Fruit fly (Drosophila melanogaster) whole organism, adult: ENCODE data around the gene Nprl3.
A peak's percentile ranks its signal among the peaks of the same experiment; 100 is the strongest.

Source experiments
- CG11617 ChIP-seq: fragments of 200-800 bp; sonication (Bioruptor generic); optimal IDR thresholded peaks from 2 replicates; lab custom pipeline; 2017; ENCODE audit warnings: mild to moderate bottlenecking, missing biosample characterization, missing genetic modification reagents, missing genetic modification characterization
- CG12768 ChIP-seq: fragments of 200-800 bp; sonication (Bioruptor generic); optimal IDR thresholded peaks from 2 replicates; lab custom pipeline; 2017; ENCODE audit warnings: missing biosample characterization, missing genetic modification characterization, mild to moderate bottlenecking, moderate library complexity, missing genetic modification reagents
- CG14711 ChIP-seq: fragments of 200-800 bp; sonication (Bioruptor generic); optimal IDR thresholded peaks from 2 replicates; lab custom pipeline; 2018; ENCODE audit warnings: missing biosample characterization, mild to moderate bottlenecking, missing genetic modification characterization, moderate library complexity
- CG1620 ChIP-seq: fragments of 200-800 bp; sonication (Bioruptor generic); optimal IDR thresholded peaks from 2 replicates; lab custom pipeline; 2016; ENCODE audit warnings: missing biosample characterization, missing genetic modification characterization
- CG33017 ChIP-seq: fragments of 200-800 bp; sonication (Bioruptor generic); optimal IDR thresholded peaks from 2 replicates; lab custom pipeline; 2018; ENCODE audit warnings: missing biosample characterization, mild to moderate bottlenecking, missing genetic modification characterization, moderate library complexity
- CG5204 ChIP-seq: fragments of 200-800 bp; sonication (Bioruptor generic); optimal IDR thresholded peaks from 2 replicates; lab custom pipeline; 2016; ENCODE audit warnings: missing biosample characterization, missing genetic modification characterization
- CG7045 ChIP-seq: fragments of 200-800 bp; sonication (Bioruptor generic); optimal IDR thresholded peaks from 2 replicates; lab custom pipeline; 2017; ENCODE audit warnings: missing biosample characterization, mild to moderate bottlenecking, missing genetic modification characterization
- CG7101 ChIP-seq: fragments of 200-800 bp; sonication (Bioruptor generic); optimal IDR thresholded peaks from 2 replicates; lab custom pipeline; 2018; ENCODE audit warnings: missing biosample characterization, mild to moderate bottlenecking, missing genetic modification characterization, moderate library complexity
- Clk ChIP-seq: fragments of 200-800 bp; sonication (Bioruptor generic); optimal IDR thresholded peaks from 2 replicates; lab custom pipeline; 2017; ENCODE audit warnings: missing biosample characterization, missing genetic modification characterization
- Crg-1 ChIP-seq: fragments of 200-800 bp; sonication (Bioruptor generic); optimal IDR thresholded peaks from 2 replicates; lab custom pipeline; 2016; ENCODE audit warnings: missing biosample characterization, missing genetic modification characterization
- Hr96 ChIP-seq: fragments of 200-800 bp; sonication (Bioruptor generic); optimal IDR thresholded peaks from 2 replicates; lab custom pipeline; 2016; ENCODE audit warnings: missing biosample characterization, missing genetic modification characterization
- Mnt ChIP-seq: fragments of 200-800 bp; sonication (Bioruptor generic); optimal IDR thresholded peaks from 2 replicates; lab custom pipeline; 2016; ENCODE audit warnings: missing biosample characterization, mild to moderate bottlenecking, missing genetic modification characterization
- bab1 ChIP-seq: fragments of 200-800 bp; sonication (Bioruptor generic); optimal IDR thresholded peaks from 3 replicates; lab custom pipeline; 2019; ENCODE audit warnings: missing biosample characterization, mild to moderate bottlenecking, missing genetic modification characterization, moderate library complexity
- cic ChIP-seq: fragments of 200-800 bp; sonication (Bioruptor generic); optimal IDR thresholded peaks from 2 replicates; lab custom pipeline; 2017; ENCODE audit warnings: missing biosample characterization, mild to moderate bottlenecking, missing genetic modification characterization, moderate library complexity
- cnc ChIP-seq, 2 experiments: fragments of >200 bp; optimal IDR thresholded peaks; 2 replicates each; lab custom pipeline; 2017
- kay ChIP-seq: fragments of 200-800 bp; sonication (Bioruptor generic); peaks from one replicate; lab custom pipeline; 2016; ENCODE audit warnings: missing biosample characterization, missing genetic modification characterization, borderline replicate concordance
- ovo ChIP-seq: fragments of 200-800 bp; sonication (Bioruptor generic); optimal IDR thresholded peaks from 2 replicates; lab custom pipeline; 2016; ENCODE audit warnings: missing biosample characterization, missing genetic modification characterization
- pad ChIP-seq: fragments of 200-800 bp; sonication (Bioruptor generic); optimal IDR thresholded peaks from 3 replicates; lab custom pipeline; 2017; ENCODE audit warnings: missing biosample characterization, missing genetic modification characterization, mild to moderate bottlenecking, moderate library complexity, missing genetic modification reagents
- tj ChIP-seq: fragments of 200-800 bp; sonication (Bioruptor generic); optimal IDR thresholded peaks from 3 replicates; lab custom pipeline; 2017; ENCODE audit warnings: missing biosample characterization, mild to moderate bottlenecking, missing genetic modification characterization, moderate library complexity
- toe ChIP-seq: fragments of 200-800 bp; sonication (Bioruptor generic); optimal IDR thresholded peaks from 2 replicates; lab custom pipeline; 2016; ENCODE audit warnings: missing biosample characterization, missing genetic modification characterization

Gene Nprl3

dm6 chr3L:14025736-14026135 lies 24.1 kb upstream of the Nprl3 start:
- TF ChIP-seq toe (GFP tag; lab: Kevin White, UChicago) (no peak), Mnt (GFP tag; lab: Kevin White, UChicago) (no peak), CG1620 (GFP tag; lab: Kevin White, UChicago) (no peak), Crg-1 (GFP tag; lab: Kevin White, UChicago) (no peak)

- TF ChIP-seq bab1 (GFP tag; lab: Kevin White, UChicago) (peak; percentile 22), CG7045 (GFP tag; lab: Kevin White, UChicago) (peak; percentile 17), CG7101 (peak; percentile 23), ovo (GFP tag; lab: Kevin White, UChicago) (peak; percentile 21), CG12768 (GFP tag; lab: Kevin White, UChicago) (peak; percentile 66), Clk (GFP tag; lab: Kevin White, UChicago) (peak; percentile 16), CG11617 (GFP tag; lab: Kevin White, UChicago) (peak; percentile 14), CG14711 (peak; percentile 21), toe (GFP tag; lab: Kevin White, UChicago) (no peak), Crg-1 (GFP tag; lab: Kevin White, UChicago) (no peak), tj (GFP tag; lab: Kevin White, UChicago) (no peak), cnc (optimal IDR thresholded peaks at IDR 0.05; lab: Kevin White, UChicago) (no peak), pad (GFP tag; lab: Kevin White, UChicago) (peak; percentile 4), CG5204 (GFP tag; lab: Kevin White, UChicago) (no peak), CG33017 (tag; lab: Kevin White, UChicago) (no peak), kay (no peak), CG1620 (GFP tag; lab: Kevin White, UChicago) (no peak), Mnt (GFP tag; lab: Kevin White, UChicago) (peak; percentile 47), Hr96 (GFP tag; lab: Kevin White, UChicago) (no peak), cic (GFP tag; lab: Kevin White, UChicago) (peak; percentile 88)
Observed at dm6 chr3L:14006704-14007126, 5.0 kb upstream of the Nprl3 start.

- TF ChIP-seq Mnt (GFP tag; lab: Kevin White, UChicago): peak; percentile 57
- no peak for TF ChIP-seq cnc (optimal IDR thresholded peaks at IDR 0.05; lab: Kevin White, UChicago)
- TF ChIP-seq toe (GFP tag; lab: Kevin White, UChicago): no peak
- peak; percentile 79 for TF ChIP-seq cic (GFP tag; lab: Kevin White, UChicago)
- TF ChIP-seq pad (GFP tag; lab: Kevin White, UChicago): no peak
- no peak for TF ChIP-seq Clk (GFP tag; lab: Kevin White, UChicago)
- TF ChIP-seq bab1 (GFP tag; lab: Kevin White, UChicago): no peak
- TF ChIP-seq CG7101: peak; percentile 32
- peak; percentile 89 for TF ChIP-seq kay
- TF ChIP-seq CG1620 (GFP tag; lab: Kevin White, UChicago): no peak
- TF ChIP-seq CG7045 (GFP tag; lab: Kevin White, UChicago): no peak
- TF ChIP-seq CG14711: no peak
- TF ChIP-seq Crg-1 (GFP tag; lab: Kevin White, UChicago): no peak
- peak; percentile 36 for TF ChIP-seq CG12768 (GFP tag; lab: Kevin White, UChicago)
- TF ChIP-seq CG33017 (tag; lab: Kevin White, UChicago): peak; percentile 18
- TF ChIP-seq CG5204 (GFP tag; lab: Kevin White, UChicago): no peak
- TF ChIP-seq CG11617 (GFP tag; lab: Kevin White, UChicago): no peak
- peak; percentile 55 for TF ChIP-seq tj (GFP tag; lab: Kevin White, UChicago)
- TF ChIP-seq ovo (GFP tag; lab: Kevin White, UChicago): no peak
- no peak for TF ChIP-seq Hr96 (GFP tag; lab: Kevin White, UChicago)
Observed at dm6 chr3L:14005627-14006287, 4.1 kb upstream of the Nprl3 start.

- peak; percentile 99 for TF ChIP-seq CG33017 (tag; lab: Kevin White, UChicago)
- TF ChIP-seq Clk (GFP tag; lab: Kevin White, UChicago): peak; percentile 96
- peak; percentile 97 for TF ChIP-seq CG14711
- TF ChIP-seq CG7101: peak; percentile 99
- TF ChIP-seq CG7045 (GFP tag; lab: Kevin White, UChicago): peak; percentile 98
- peak; percentile 96 for TF ChIP-seq toe (GFP tag; lab: Kevin White, UChicago)
- TF ChIP-seq bab1 (GFP tag; lab: Kevin White, UChicago): peak; percentile 94
- TF ChIP-seq Mnt (GFP tag; lab: Kevin White, UChicago): peak; percentile 99
- peak; percentile 98 for TF ChIP-seq CG11617 (GFP tag; lab: Kevin White, UChicago)
- peak; percentile 94 for TF ChIP-seq pad (GFP tag; lab: Kevin White, UChicago)
- TF ChIP-seq Hr96 (GFP tag; lab: Kevin White, UChicago): peak; percentile 98
- TF ChIP-seq cnc (optimal IDR thresholded peaks at IDR 0.05; lab: Kevin White, UChicago): no peak
- peak; percentile 99 for TF ChIP-seq cic (GFP tag; lab: Kevin White, UChicago)
- TF ChIP-seq CG12768 (GFP tag; lab: Kevin White, UChicago): peak; percentile 99
- TF ChIP-seq ovo (GFP tag; lab: Kevin White, UChicago): peak; percentile 79
- peak; percentile 98 for TF ChIP-seq Crg-1 (GFP tag; lab: Kevin White, UChicago)
- peak; percentile 97 for TF ChIP-seq CG1620 (GFP tag; lab: Kevin White, UChicago)
- TF ChIP-seq CG5204 (GFP tag; lab: Kevin White, UChicago): peak; percentile 98
- TF ChIP-seq tj (GFP tag; lab: Kevin White, UChicago): peak; percentile 90
- TF ChIP-seq kay: peak; percentile 96
Observed at dm6 chr3L:14004963-14005458, 3.3 kb upstream of the Nprl3 start.

- TF ChIP-seq cic (GFP tag; lab: Kevin White, UChicago): peak; percentile 35
- TF ChIP-seq Mnt (GFP tag; lab: Kevin White, UChicago): peak; percentile 19
- peak; percentile 35 for TF ChIP-seq CG7101
- peak; percentile 69 for TF ChIP-seq tj (GFP tag; lab: Kevin White, UChicago)
- TF ChIP-seq pad (GFP tag; lab: Kevin White, UChicago): peak; percentile 65
- no peak for TF ChIP-seq Crg-1 (GFP tag; lab: Kevin White, UChicago)
- no peak for TF ChIP-seq CG12768 (GFP tag; lab: Kevin White, UChicago)
- peak; percentile 41 for TF ChIP-seq CG33017 (tag; lab: Kevin White, UChicago)
- peak; percentile 23 for TF ChIP-seq CG11617 (GFP tag; lab: Kevin White, UChicago)
Observed at dm6 chr3L:14004041-14004407, 2.3 kb upstream of the Nprl3 start.
